Worm (Caenorhabditis elegans): ENCODE measurements around the gene rabr-1.

Gene rabr-1

DNA sequence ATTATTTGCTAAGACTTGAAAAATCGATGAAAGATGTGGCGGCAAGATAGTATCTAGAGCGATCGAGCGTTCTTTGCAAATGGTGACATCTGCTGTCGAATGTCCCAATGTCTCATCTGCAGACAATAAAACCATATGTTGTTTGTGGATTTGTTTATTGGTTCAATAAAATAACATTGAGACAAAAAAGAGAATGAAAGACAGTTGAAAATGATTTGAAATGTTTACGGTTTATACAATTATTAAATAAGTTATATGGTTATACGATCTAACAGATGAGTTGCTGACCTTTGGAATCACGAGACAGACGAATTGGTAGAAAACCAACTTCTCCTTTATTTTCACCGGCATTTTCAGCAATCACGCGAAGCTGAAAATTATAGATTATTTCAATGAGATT lies 22.4 kb upstream of the rabr-1 start, which contains the start of gene R04B3.2:
TSS of gene R04B3.2 (minus strand) at position 101 of the 400 bp plus-strand sequence.
- TF ChIP-seq skn-1 (tag; optimal IDR thresholded peaks at IDR 0.05) (no peak), nhr-129 (tag; optimal IDR thresholded peaks at IDR 0.05) (no peak), unc-39 (tag; optimal IDR thresholded peaks at IDR 0.05) (no peak), lin-39 (tag; optimal IDR thresholded peaks at IDR 0.05) (no peak), blmp-1 (tag; optimal IDR thresholded peaks at IDR 0.05; ENCODE audit: insufficient read depth) (no peak), elt-1 (tag; optimal IDR thresholded peaks at IDR 0.05) (no peak), nhr-21 (tag; optimal IDR thresholded peaks at IDR 0.05) (no peak), nhr-77 (tag; optimal IDR thresholded peaks at IDR 0.05) (no peak), sma-9 (GFP tag; optimal IDR thresholded peaks at IDR 0.05) (no peak), sma-9 (tag; optimal IDR thresholded peaks at IDR 0.05) (no peak), ceh-82 (tag; optimal IDR thresholded peaks at IDR 0.05) (no peak), nhr-23 (tag; optimal IDR thresholded peaks at IDR 0.05) (no peak), nhr-12 (tag; optimal IDR thresholded peaks at IDR 0.05) (no peak), snpc-4 (tag; optimal IDR thresholded peaks at IDR 0.05) (no peak)

DNA sequence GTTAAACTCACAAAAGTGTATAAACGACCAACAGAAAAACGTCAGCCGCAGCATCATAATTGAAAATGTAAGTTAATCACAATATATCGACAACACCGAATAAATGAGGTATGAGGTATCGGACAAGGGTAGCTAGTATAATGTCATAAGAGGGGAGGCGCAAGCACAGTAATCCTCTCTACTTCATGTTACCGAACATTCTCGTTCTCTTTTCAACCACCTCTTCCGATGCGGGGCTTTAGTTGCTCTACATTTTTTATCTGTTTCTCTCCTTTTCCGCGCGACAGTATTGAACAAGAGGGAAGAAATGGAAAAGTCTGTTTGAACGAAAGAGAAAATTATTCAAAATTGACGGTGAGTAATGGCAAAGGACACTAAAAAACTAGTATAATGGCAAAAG lies 20.1 kb upstream of the rabr-1 start, which contains the start of gene R04B3.3:
TSS of gene R04B3.3 (minus strand) at position 101 of the 400 bp plus-strand sequence.
- TF ChIP-seq blmp-1 (tag; optimal IDR thresholded peaks at IDR 0.05; ENCODE audit: insufficient read depth) (no peak), ceh-82 (tag; optimal IDR thresholded peaks at IDR 0.05) (no peak), nhr-129 (tag; optimal IDR thresholded peaks at IDR 0.05) (no peak), nhr-10 (tag; optimal IDR thresholded peaks at IDR 0.05) (no peak), sma-9 (GFP tag; optimal IDR thresholded peaks at IDR 0.05) (no peak), sma-9 (tag; optimal IDR thresholded peaks at IDR 0.05) (no peak), unc-39 (tag; optimal IDR thresholded peaks at IDR 0.05) (no peak), mbf-1 (tag; optimal IDR thresholded peaks at IDR 0.05) (no peak), nhr-77 (tag; optimal IDR thresholded peaks at IDR 0.05) (no peak), lin-39 (tag; optimal IDR thresholded peaks at IDR 0.05) (no peak), ama-1 (optimal IDR thresholded peaks at IDR 0.05) (no peak), mdl-1 (tag; optimal IDR thresholded peaks at IDR 0.05) (no peak), sma-3 (GFP tag; optimal IDR thresholded peaks at IDR 0.05) (no peak), nhr-12 (tag; optimal IDR thresholded peaks at IDR 0.05) (no peak), sem-4 (tag; optimal IDR thresholded peaks at IDR 0.05) (no peak), fos-1 (tag; optimal IDR thresholded peaks at IDR 0.05) (no peak), unc-55 (GFP tag; optimal IDR thresholded peaks at IDR 0.05) (no peak), ZK546.5 (tag; optimal IDR thresholded peaks at IDR 0.05) (no peak)

DNA sequence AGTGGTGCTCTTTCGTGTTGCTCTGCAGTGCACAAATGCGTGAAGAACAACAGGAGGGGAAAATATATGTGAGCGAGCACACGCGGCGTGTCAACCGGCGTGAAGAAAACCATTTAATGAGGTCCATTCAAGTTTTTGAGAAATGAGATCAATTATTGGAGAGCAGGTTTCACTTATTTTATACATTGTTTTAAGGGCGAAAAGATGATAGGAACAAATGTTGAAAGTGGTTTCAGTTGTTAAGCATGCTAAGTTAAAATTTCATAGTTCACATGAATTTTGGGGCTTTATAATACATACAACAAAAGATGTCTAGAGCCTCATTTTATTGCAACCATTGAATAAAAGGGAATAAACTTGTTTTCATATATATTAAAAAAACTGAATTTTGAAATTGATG lies 17.2 kb upstream of the rabr-1 start, which contains the start of gene K02E10.5:
TSS of gene K02E10.5 (minus strand) at position 101 of the 400 bp plus-strand sequence.
- no peak for TF ChIP-seq ceh-82 (tag; optimal IDR thresholded peaks at IDR 0.05)

DNA sequence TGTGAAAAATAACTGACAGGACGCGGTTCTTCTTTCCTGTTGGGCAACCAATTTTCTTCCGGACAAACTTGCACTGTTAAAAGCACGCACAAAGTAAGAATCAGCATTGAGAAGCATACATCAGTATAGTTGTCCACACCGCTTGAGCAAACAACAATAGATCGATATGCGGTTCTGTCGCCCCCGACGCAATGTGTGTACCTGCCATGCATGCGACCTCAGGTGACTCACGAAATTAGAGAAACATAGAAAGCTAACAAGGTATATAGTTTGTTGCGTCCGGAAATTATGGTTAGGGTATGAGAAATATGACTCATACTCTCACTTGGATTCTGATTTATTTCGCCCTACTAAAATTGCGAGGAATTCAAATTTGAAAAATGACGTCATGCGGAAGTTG lies 13.4 kb upstream of the rabr-1 start, which contains the start of gene K02E10.6:
TSS of gene K02E10.6 (minus strand) at position 149 of the 400 bp plus-strand sequence.
- TF ChIP-seq F13H6.1 (tag; optimal IDR thresholded peaks at IDR 0.05) (no peak), fos-1 (tag; optimal IDR thresholded peaks at IDR 0.05) (peak; percentile 24)

DNA sequence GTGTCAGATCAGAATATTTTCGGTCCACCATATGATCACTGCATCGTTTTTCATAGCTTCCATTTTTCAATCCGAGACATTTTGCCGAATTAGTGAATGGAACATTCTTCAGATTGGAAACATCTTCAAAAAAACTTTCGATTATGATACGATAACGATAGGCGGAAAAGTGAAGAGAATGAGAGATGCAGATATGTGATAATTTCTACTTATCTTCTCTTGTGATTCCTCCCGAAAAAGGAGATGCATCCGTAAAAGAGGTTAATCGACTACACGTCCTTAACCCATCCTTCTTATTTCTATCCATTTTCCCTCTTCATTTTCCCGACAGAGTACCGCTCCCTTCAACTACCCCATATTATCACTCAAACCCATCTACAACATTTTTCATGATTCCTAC lies 12.9 kb upstream of the rabr-1 start, which contains the start of gene K02E10.4:
TSS of gene K02E10.4 (plus strand) at position 186 of the 400 bp plus-strand sequence.
- TF ChIP-seq ztf-1 (GFP tag; conservative IDR thresholded peaks at IDR 0.05) = no peak
- TF ChIP-seq nhr-6 (tag; optimal IDR thresholded peaks at IDR 0.05) = no peak
- no peak for TF ChIP-seq dmd-4 (tag; optimal IDR thresholded peaks at IDR 0.05)
- TF ChIP-seq ceh-82 (tag; optimal IDR thresholded peaks at IDR 0.05) = no peak
- no peak for TF ChIP-seq nhr-129 (tag; optimal IDR thresholded peaks at IDR 0.05)
- TF ChIP-seq mbf-1 (tag; optimal IDR thresholded peaks at IDR 0.05) = no peak

DNA sequence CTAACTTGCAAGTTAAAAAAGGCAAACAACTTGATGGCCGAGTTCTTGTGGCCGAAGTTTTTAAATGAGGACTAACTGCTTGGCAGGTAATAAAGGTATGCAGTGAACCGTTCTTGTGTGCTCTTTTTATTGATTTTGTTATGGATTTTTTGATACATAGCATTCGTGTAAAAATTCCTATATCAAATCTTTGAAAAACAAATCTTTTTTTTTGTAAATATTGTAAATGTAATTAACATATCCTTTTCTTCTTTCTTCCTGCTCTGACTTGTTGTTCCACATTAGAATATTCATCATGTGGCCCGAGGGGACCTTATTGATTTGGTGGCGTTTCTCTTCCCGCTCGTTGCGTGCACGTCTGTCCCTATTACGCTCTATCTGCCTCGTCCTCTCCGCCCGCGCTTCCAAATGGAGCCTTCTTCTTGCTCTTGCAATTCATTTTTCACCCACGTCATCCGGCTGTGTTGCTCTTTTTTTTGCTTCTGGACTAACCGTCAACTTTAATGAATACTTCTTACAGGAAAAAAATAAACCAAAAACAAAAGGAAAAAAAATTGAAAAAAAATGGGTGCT lies 7.4 kb upstream of the rabr-1 start, which contains the start of gene hid-1:
TSS of gene hid-1 (plus strand) at position 523 of the 573 bp plus-strand sequence.
- TF ChIP-seq nhr-25 (tag; optimal IDR thresholded peaks at IDR 0.05) (no peak), ceh-16 (tag; optimal IDR thresholded peaks at IDR 0.05) (no peak), elt-3 (tag; optimal IDR thresholded peaks at IDR 0.05) (no peak), mab-5 (tag; optimal IDR thresholded peaks at IDR 0.05) (no peak), ama-1 (optimal IDR thresholded peaks at IDR 0.05) (no peak), nhr-11 (tag; optimal IDR thresholded peaks at IDR 0.05) (no peak), C34F6.9 (tag; optimal IDR thresholded peaks at IDR 0.05) (peak; percentile 51), sem-4 (tag; optimal IDR thresholded peaks at IDR 0.05) (peak; percentile 21), nhr-6 (tag; optimal IDR thresholded peaks at IDR 0.05) (no peak), sma-9 (GFP tag; optimal IDR thresholded peaks at IDR 0.05) (peak; percentile 14), sma-9 (tag; optimal IDR thresholded peaks at IDR 0.05) (no peak), egl-27 (tag; optimal IDR thresholded peaks at IDR 0.05) (no peak), ZK546.5 (tag; optimal IDR thresholded peaks at IDR 0.05) (no peak), peb-1 (tag; optimal IDR thresholded peaks at IDR 0.05) (no peak), skn-1 (tag; optimal IDR thresholded peaks at IDR 0.05) (no peak), lin-39 (tag; optimal IDR thresholded peaks at IDR 0.05) (no peak), F13H6.1 (tag; optimal IDR thresholded peaks at IDR 0.05) (no peak), fos-1 (tag; optimal IDR thresholded peaks at IDR 0.05) (no peak), aly-2 (tag; optimal IDR thresholded peaks at IDR 0.05) (no peak), lsy-2 (tag; optimal IDR thresholded peaks at IDR 0.05) (peak in 1 of 2 experiments; percentile 13), lin-11 (tag; optimal IDR thresholded peaks at IDR 0.05) (peak; percentile 2)

Measured in whole organism, L2 larva.